Worm (Caenorhabditis elegans) whole organism, L3 larva: ENCODE measurements around the gene ags-3.

Source experiments
- ZK546.5 ChIP-seq: sonication (generic microtip); optimal IDR thresholded peaks from 2 replicates; lab custom pipeline; 2017; ENCODE audit warnings: missing biosample characterization, missing genetic modification characterization
- aly-2 ChIP-seq: fragments of 150-350 bp; optimal IDR thresholded peaks from 2 replicates; lab custom pipeline; 2014; ENCODE audit warnings: missing biosample characterization, missing genetic modification characterization
- ama-1 ChIP-seq: fragments of 150-350 bp; optimal IDR thresholded peaks from 2 replicates; lab custom pipeline; 2018
- ceh-16 ChIP-seq: sonication (generic microtip); optimal IDR thresholded peaks from 2 replicates; lab custom pipeline; 2017; ENCODE audit warnings: missing biosample characterization, missing genetic modification characterization
- ceh-28 ChIP-seq: fragments of 150-350 bp; optimal IDR thresholded peaks from 2 replicates; lab custom pipeline; 2014; ENCODE audit warnings: missing biosample characterization, missing genetic modification reagents, missing genetic modification characterization
- ceh-82 ChIP-seq: fragments of 150-350 bp; optimal IDR thresholded peaks from 2 replicates; lab custom pipeline; 2014; ENCODE audit warnings: missing biosample characterization, missing genetic modification characterization
- daf-12 ChIP-seq: fragments of 150-350 bp; optimal IDR thresholded peaks from 2 replicates; lab custom pipeline; 2014; ENCODE audit warnings: missing biosample characterization, missing genetic modification reagents, missing genetic modification characterization
- egl-27 ChIP-seq: sonication (generic microtip); optimal IDR thresholded peaks from 4 replicates; lab custom pipeline; 2017; ENCODE audit warnings: missing biosample characterization, missing genetic modification reagents, missing genetic modification characterization
- elt-2 ChIP-seq: sonication (generic microtip); optimal IDR thresholded peaks from 2 replicates; lab custom pipeline; 2016; ENCODE audit warnings: missing genetic modification reagents, mild to moderate bottlenecking, missing genetic modification characterization, missing compliant biosample characterization
- elt-3 ChIP-seq, 3 experiments: fragments of 150-350 bp in 1 of 3; sonication (generic microtip) in 2 of 3; optimal IDR thresholded peaks; 2 replicates in 2 of 3; 4 replicates in 1 of 3; lab custom pipeline; 2014 to 2017; ENCODE audit warnings: missing biosample characterization in 3 of 3, missing genetic modification characterization in 3 of 3
- eor-1 ChIP-seq, 2 experiments: fragments of 150-350 bp; optimal IDR thresholded peaks; 2 replicates each; lab custom pipeline; 2014 to 2018; ENCODE audit warnings: missing biosample characterization in 2 of 2, missing genetic modification characterization in 2 of 2
- fkh-10 ChIP-seq: sonication (generic microtip); optimal IDR thresholded peaks from 2 replicates; lab custom pipeline; 2017; ENCODE audit warnings: missing biosample characterization, missing genetic modification reagents, missing genetic modification characterization
- fkh-2 ChIP-seq: fragments of 150-350 bp; optimal IDR thresholded peaks from 2 replicates; lab custom pipeline; 2014; ENCODE audit warnings: missing biosample characterization, missing genetic modification reagents, missing genetic modification characterization
- fos-1 ChIP-seq: fragments of 150-350 bp; optimal IDR thresholded peaks from 2 replicates; lab custom pipeline; 2014; ENCODE audit warnings: missing biosample characterization, missing genetic modification characterization
- lin-15B ChIP-seq: fragments of 150-350 bp; optimal IDR thresholded peaks from 2 replicates; lab custom pipeline; 2014; ENCODE audit warnings: missing biosample characterization, missing genetic modification characterization
- lin-39 ChIP-seq: fragments of 150-350 bp; optimal IDR thresholded peaks from 2 replicates; lab custom pipeline; 2018; ENCODE audit warnings: missing biosample characterization, missing genetic modification reagents, missing genetic modification characterization
- nfya-1 ChIP-seq: sonication (generic microtip); optimal IDR thresholded peaks from 2 replicates; lab custom pipeline; 2017; ENCODE audit warnings: missing genetic modification characterization, mild to moderate bottlenecking, missing compliant biosample characterization, antibody characterized with exemption, moderate library complexity; ENCODE audit not compliant: insufficient read depth
- nhr-11 ChIP-seq: fragments of 150-350 bp; optimal IDR thresholded peaks from 2 replicates; lab custom pipeline; 2014; ENCODE audit warnings: missing biosample characterization, missing genetic modification characterization
- nhr-12 ChIP-seq: fragments of 150-350 bp; optimal IDR thresholded peaks from 2 replicates; lab custom pipeline; 2014; ENCODE audit warnings: missing biosample characterization, missing genetic modification characterization
- nhr-23 ChIP-seq: fragments of 150-350 bp; optimal IDR thresholded peaks from 2 replicates; lab custom pipeline; 2014; ENCODE audit warnings: missing biosample characterization, missing genetic modification reagents, missing genetic modification characterization
- nhr-237 ChIP-seq: fragments of 150-350 bp; optimal IDR thresholded peaks from 2 replicates; lab custom pipeline; 2014; ENCODE audit warnings: missing biosample characterization, missing genetic modification characterization
- nhr-25 ChIP-seq: sonication (generic microtip); optimal IDR thresholded peaks from 2 replicates; lab custom pipeline; 2017; ENCODE audit warnings: missing biosample characterization, missing genetic modification characterization
- nhr-28 ChIP-seq: fragments of 150-350 bp; optimal IDR thresholded peaks from 2 replicates; lab custom pipeline; 2014; ENCODE audit warnings: missing biosample characterization, missing genetic modification characterization
- nhr-43 ChIP-seq: sonication (generic microtip); optimal IDR thresholded peaks from 2 replicates; lab custom pipeline; 2016; ENCODE audit warnings: mild to moderate bottlenecking, missing genetic modification characterization, missing compliant biosample characterization; ENCODE audit not compliant: poor library complexity, severe bottlenecking
- nhr-67 ChIP-seq: fragments of 150-350 bp; optimal IDR thresholded peaks from 2 replicates; lab custom pipeline; 2014; ENCODE audit warnings: missing biosample characterization, missing genetic modification characterization
- nhr-77 ChIP-seq: fragments of 150-350 bp; optimal IDR thresholded peaks from 2 replicates; lab custom pipeline; 2014; ENCODE audit warnings: missing biosample characterization, missing genetic modification characterization
- pha-4 ChIP-seq: fragments of 150-350 bp; optimal IDR thresholded peaks from 2 replicates; lab custom pipeline; 2014; ENCODE audit warnings: missing biosample characterization, missing genetic modification reagents, missing genetic modification characterization
- pqm-1 ChIP-seq: fragments of 150-350 bp; optimal IDR thresholded peaks from 2 replicates; lab custom pipeline; 2017; ENCODE audit warnings: missing biosample characterization, missing genetic modification characterization, inconsistent platforms
- skn-1 ChIP-seq: fragments of 150-350 bp; optimal IDR thresholded peaks from 2 replicates; lab custom pipeline; 2014; ENCODE audit warnings: missing biosample characterization, missing genetic modification characterization
- snpc-4 ChIP-seq: fragments of 150-350 bp; optimal IDR thresholded peaks from 2 replicates; lab custom pipeline; 2014; ENCODE audit warnings: missing biosample characterization, missing genetic modification characterization
- unc-39 ChIP-seq: sonication (generic microtip); optimal IDR thresholded peaks from 4 replicates; lab custom pipeline; 2017; ENCODE audit warnings: missing biosample characterization, missing genetic modification characterization
- unc-62 ChIP-seq: fragments of 150-350 bp; sonication (generic microtip); optimal IDR thresholded peaks from 4 replicates; lab custom pipeline; 2014; ENCODE audit warnings: missing biosample characterization, missing genetic modification reagents, missing genetic modification characterization
- zag-1 ChIP-seq: fragments of 150-350 bp; optimal IDR thresholded peaks from 2 replicates; lab custom pipeline; 2014; ENCODE audit warnings: missing biosample characterization, missing genetic modification characterization
- ztf-11 ChIP-seq: fragments of 150-350 bp; optimal IDR thresholded peaks from 2 replicates; lab custom pipeline; 2014; ENCODE audit warnings: missing biosample characterization, missing genetic modification characterization
- ztf-4 ChIP-seq: fragments of 150-350 bp; optimal IDR thresholded peaks from 2 replicates; lab custom pipeline; 2014; ENCODE audit warnings: missing biosample characterization, missing genetic modification characterization

Gene ags-3

DNA sequence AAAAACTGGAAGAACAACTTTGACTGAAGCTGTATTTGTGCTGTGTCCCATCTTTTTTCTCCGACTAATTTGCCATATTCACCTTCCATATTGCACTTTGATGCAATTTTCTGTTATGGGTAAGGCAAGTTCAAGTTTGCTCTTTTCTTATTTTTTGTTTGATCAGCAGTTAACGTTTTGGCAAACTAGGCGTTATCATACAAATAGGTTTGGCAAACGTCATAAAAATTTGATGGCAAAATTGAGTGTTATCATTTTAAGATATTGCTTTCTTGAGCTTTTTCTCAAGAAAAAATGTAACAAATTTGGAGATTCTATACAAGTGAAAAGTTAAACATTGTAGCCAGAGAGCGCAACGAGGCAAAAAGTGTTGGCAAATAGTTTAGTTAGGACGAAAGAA is 41.4 kb downstream of the ags-3 start:
- TF ChIP-seq pqm-1 (tag; lab: Kevin White, UChicago): peak; percentile 32
- TF ChIP-seq elt-2: peak; percentile 64
- no peak for TF ChIP-seq elt-3 (tag; optimal IDR thresholded peaks at IDR 0.05; lab: Kevin White, UChicago)
- no peak for TF ChIP-seq ceh-28 (tag; lab: Kevin White, UChicago)

DNA sequence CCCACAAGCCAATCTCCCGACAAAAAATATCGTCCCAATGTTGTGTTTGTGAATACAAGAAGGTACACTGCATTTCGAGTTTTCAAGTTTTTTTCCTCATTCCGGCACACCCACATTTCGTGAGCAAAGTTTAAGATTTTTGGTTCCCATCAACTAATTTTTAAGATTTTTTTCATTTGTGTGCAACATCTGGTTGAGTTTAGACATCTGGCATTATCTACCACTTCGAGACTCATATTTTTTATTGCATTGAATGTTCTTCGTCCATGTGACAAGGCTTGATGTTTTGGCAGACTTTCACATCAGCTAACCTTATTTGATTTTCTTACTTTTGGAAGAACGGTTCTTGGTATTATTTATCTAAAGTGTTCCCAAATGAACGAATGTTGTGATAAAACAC is 43.0 kb downstream of the ags-3 start:
- no peak for TF ChIP-seq daf-12 (tag; lab: Kevin White, UChicago)
- TF ChIP-seq ceh-28 (tag; lab: Kevin White, UChicago): no peak
- TF ChIP-seq nfya-1 (tag; lab: Kevin White, UChicago): no peak
- TF ChIP-seq nhr-237 (tag; lab: Kevin White, UChicago): no peak
- TF ChIP-seq nhr-25: no peak
- no peak for TF ChIP-seq pqm-1 (tag; lab: Kevin White, UChicago)
- TF ChIP-seq zag-1 (tag; lab: Kevin White, UChicago): no peak
- TF ChIP-seq eor-1 (tag; optimal IDR thresholded peaks at IDR 0.05; lab: Kevin White, UChicago): no peak
- TF ChIP-seq fkh-10 (GFP tag; lab: Kevin White, UChicago): no peak
- no peak for TF ChIP-seq pha-4 (tag; lab: Kevin White, UChicago)
- no peak for TF ChIP-seq ztf-11 (tag; lab: Kevin White, UChicago)
- no peak for TF ChIP-seq nhr-11 (tag; lab: Kevin White, UChicago)
- no peak for TF ChIP-seq nhr-43 (tag; lab: Kevin White, UChicago)
- TF ChIP-seq snpc-4 (tag; lab: Kevin White, UChicago): no peak
- no peak for TF ChIP-seq unc-39 (tag; lab: Kevin White, UChicago)

DNA sequence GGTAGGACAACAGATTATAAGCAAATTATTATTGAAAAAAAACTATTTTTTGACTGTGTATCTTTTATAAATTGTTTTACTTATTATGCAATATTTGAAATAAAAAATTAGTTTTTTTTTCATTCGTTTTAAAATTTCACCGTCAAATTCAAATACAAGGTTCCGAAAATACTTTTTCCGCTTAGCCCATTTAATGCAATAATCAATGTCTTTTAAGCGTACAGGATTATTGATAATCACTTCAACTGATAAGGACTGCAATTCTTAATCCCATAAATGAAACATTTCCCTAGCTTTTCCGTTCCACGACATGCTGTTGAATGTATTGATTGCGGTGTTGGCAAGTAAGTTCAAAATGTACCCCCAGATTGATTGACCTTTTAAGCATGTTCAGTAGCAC is 46.4 kb downstream of the ags-3 start, which contains the start of gene nspg-12:
Gene nspg-12, plus strand, starts transcription at position 301 of the 400 bp plus-strand sequence.
- TF ChIP-seq fkh-10 (GFP tag; lab: Kevin White, UChicago) (no peak), elt-2 (peak; percentile 44)

DNA sequence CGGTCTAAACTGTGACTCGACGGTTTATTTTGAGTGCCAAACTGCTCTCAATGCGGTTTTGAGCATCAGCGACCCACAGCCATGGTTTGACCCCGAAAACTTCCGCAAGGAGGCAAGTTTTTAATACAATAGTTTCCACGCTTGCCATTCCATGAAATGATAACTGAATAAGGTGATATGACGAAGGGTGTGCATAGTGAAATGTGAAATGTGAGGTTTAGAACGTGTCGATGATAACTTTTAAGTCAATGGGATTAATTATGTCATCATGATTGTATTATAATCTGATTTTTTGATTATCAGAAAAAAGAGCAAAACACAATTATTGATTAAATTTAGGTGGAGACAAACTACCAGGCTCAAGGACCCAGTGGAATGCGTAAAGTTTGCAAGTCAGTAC is 48.1 kb downstream of the ags-3 start:
- TF ChIP-seq elt-2 (peak; percentile 73), eor-1 (tag; optimal IDR thresholded peaks at IDR 0.05; lab: Kevin White, UChicago) (no peak)

DNA sequence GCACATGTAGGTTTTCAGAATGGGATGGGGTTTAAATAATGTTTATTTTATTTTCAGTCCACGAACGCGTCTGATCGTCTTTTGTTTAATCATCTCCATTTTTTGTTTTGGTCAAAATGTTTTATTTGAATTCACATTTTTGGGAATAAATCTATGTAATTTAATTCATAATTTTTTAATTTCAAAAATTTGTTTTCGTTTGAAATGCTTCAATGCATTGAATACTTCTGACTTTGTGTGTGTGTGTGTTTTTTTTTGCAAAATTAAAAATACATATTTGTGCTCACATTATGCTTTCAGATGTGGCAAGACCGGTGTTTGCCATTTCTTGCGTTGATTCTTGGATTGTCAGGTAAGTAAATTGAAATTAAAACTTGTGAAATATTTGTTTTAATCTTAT is 48.5 kb downstream of the ags-3 start, which contains the start of gene nspg-13:
Gene nspg-13, plus strand, starts transcription at position 301 of the 400 bp plus-strand sequence.
- no peak for TF ChIP-seq nhr-11 (tag; lab: Kevin White, UChicago)
- TF ChIP-seq, all 47 proteins: peak for 0

DNA sequence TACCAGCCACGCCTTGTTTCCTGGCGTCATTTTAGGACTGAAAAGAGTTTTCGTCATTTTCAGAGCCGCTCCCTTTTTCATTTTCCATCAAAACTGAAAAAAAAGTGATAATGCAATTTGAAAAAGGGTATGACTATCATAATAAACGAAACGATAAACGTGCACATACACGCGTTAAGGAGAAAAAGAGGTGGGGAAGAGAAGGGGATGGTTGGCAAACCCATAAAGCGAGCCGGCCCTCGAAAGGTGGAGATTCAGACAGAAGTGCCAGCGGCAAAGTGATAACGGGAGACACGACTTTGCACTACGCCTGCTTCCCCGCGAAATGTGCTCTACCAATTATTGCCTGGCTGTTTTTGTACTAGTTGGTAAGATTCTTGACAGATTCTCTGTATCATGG is 50.6 kb downstream of the ags-3 start, which contains the start of gene nspg-14:
Gene nspg-14, plus strand, starts transcription at position 250 of the 400 bp plus-strand sequence.
- TF ChIP-seq unc-39 (tag; lab: Kevin White, UChicago): no peak
- no peak for TF ChIP-seq unc-62
- TF ChIP-seq ceh-16 (tag; lab: Kevin White, UChicago): no peak
- peak; percentile 84 for TF ChIP-seq elt-2
- no peak for TF ChIP-seq ztf-4 (tag; lab: Kevin White, UChicago)
- TF ChIP-seq daf-12 (tag; lab: Kevin White, UChicago): no peak
- TF ChIP-seq nhr-23 (tag; lab: Kevin White, UChicago): no peak
- TF ChIP-seq lin-39 (tag; lab: Kevin White, UChicago): no peak
- TF ChIP-seq nhr-43 (tag; lab: Kevin White, UChicago): no peak
- TF ChIP-seq fkh-2 (tag; lab: Kevin White, UChicago): no peak
- no peak for TF ChIP-seq ceh-82 (tag; lab: Kevin White, UChicago)
- TF ChIP-seq nhr-25: no peak
- TF ChIP-seq pha-4 (tag; lab: Kevin White, UChicago): peak; percentile 32
- TF ChIP-seq pqm-1 (tag; lab: Kevin White, UChicago): peak; percentile 72
- TF ChIP-seq nhr-67 (tag; lab: Kevin White, UChicago): no peak
- TF ChIP-seq nhr-12: no peak
- no peak for TF ChIP-seq lin-15B (tag; lab: Kevin White, UChicago)

ce11 chrX:5249603-5250002 is 53.8 kb downstream of the ags-3 start, which contains the start of gene Y34B4A.10:
Gene Y34B4A.10 (plus strand): TSS chrX:5249903.
- TF ChIP-seq nhr-43 (tag; lab: Kevin White, UChicago): no peak
- no peak for TF ChIP-seq nhr-237 (tag; lab: Kevin White, UChicago)
- TF ChIP-seq egl-27: no peak
- TF ChIP-seq aly-2 (tag; lab: Kevin White, UChicago): no peak
- TF ChIP-seq elt-2: no peak
- no peak for TF ChIP-seq ZK546.5
- no peak for TF ChIP-seq nhr-11 (tag; lab: Kevin White, UChicago)
- TF ChIP-seq fos-1 (tag; lab: Kevin White, UChicago): no peak
- no peak for TF ChIP-seq nhr-28
- no peak for TF ChIP-seq elt-3 (tag; optimal IDR thresholded peaks at IDR 0.05; lab: Kevin White, UChicago)
- no peak for TF ChIP-seq fkh-2 (tag; lab: Kevin White, UChicago)
- no peak for TF ChIP-seq ceh-16 (tag; lab: Kevin White, UChicago)
- TF ChIP-seq nhr-77: no peak
- TF ChIP-seq ceh-28 (tag; lab: Kevin White, UChicago): no peak
- no peak for TF ChIP-seq ama-1 (lab: Kevin White, UChicago)
- TF ChIP-seq unc-39 (tag; lab: Kevin White, UChicago): no peak
- TF ChIP-seq nfya-1 (tag; lab: Kevin White, UChicago): no peak
- TF ChIP-seq pha-4 (tag; lab: Kevin White, UChicago): no peak
- no peak for TF ChIP-seq skn-1
